Fruit fly (Drosophila melanogaster) whole organism, prepupa: ENCODE measurements around the gene Cyp4g15.

ENCODE experiments used
- CG11294 ChIP-seq: fragments of 200-800 bp; sonication (Bioruptor generic); IDR thresholded peaks from 2 replicates; pipeline ENCODE4 v1.3.6; 2022; ENCODE audit warnings: missing biosample characterization, missing genetic modification characterization
- CG11762 ChIP-seq: fragments of 200-800 bp; sonication (Bioruptor generic); optimal IDR thresholded peaks from 3 replicates; lab custom pipeline; 2016; ENCODE audit warnings: missing biosample characterization, missing genetic modification characterization; ENCODE audit not compliant: insufficient read depth
- CG6854 ChIP-seq: fragments of 200-800 bp; sonication (Bioruptor generic); optimal IDR thresholded peaks from 2 replicates; lab custom pipeline; 2017; ENCODE audit warnings: missing biosample characterization, mild to moderate bottlenecking, missing genetic modification characterization
- Hr4 ChIP-seq: fragments of 200-800 bp; sonication (Bioruptor generic); optimal IDR thresholded peaks from 3 replicates; lab custom pipeline; 2016; ENCODE audit warnings: missing biosample characterization, missing genetic modification characterization
- Sox102F ChIP-seq: fragments of 200-800 bp; sonication (Bioruptor generic); optimal IDR thresholded peaks from 2 replicates; lab custom pipeline; 2016; ENCODE audit warnings: missing biosample characterization, mild to moderate bottlenecking, missing genetic modification characterization
- dsx ChIP-seq: fragments of 200-800 bp; optimal IDR thresholded peaks from 3 replicates; lab custom pipeline; 2019; ENCODE audit warnings: missing biosample characterization, mild to moderate bottlenecking, missing genetic modification characterization, moderate library complexity; ENCODE audit not compliant: poor library complexity, severe bottlenecking

- peak; percentile 80 for TF ChIP-seq Sox102F
- TF ChIP-seq Hr4 (GFP tag; lab: Kevin White, UChicago) = peak; percentile 78
- peak; percentile 56 for TF ChIP-seq CG11762 (GFP tag; lab: Kevin White, UChicago)
- TF ChIP-seq CG11294 = peak; percentile 32; the same call in 1 of the 2 replicates
- TF ChIP-seq CG6854 (GFP tag; lab: Kevin White, UChicago) = peak; percentile 35
- peak; percentile 31 for TF ChIP-seq dsx (GFP tag; lab: Kevin White, UChicago)
These were observed 22.6 kb downstream of the Cyp4g15 start for dm6 chrX:11499454-11499853.
